Fruit fly (Drosophila melanogaster): ENCODE results near the gene Hmgcl.
A peak's percentile ranks its signal among the peaks of the same experiment; 100 is the strongest.

Gene Hmgcl

dm6 chr2L:6919850-6920660 lies 40.1 kb upstream of the Hmgcl start, which contains the start of gene x16:
Gene x16 (minus strand): TSS chr2L:6920210.
- TF ChIP-seq rgr (GFP tag; optimal IDR thresholded peaks at IDR 0.05) (peak; percentile 9), OdsH (GFP tag; optimal IDR thresholded peaks at IDR 0.05) (no peak), Myc (optimal IDR thresholded peaks at IDR 0.05) (peak; percentile 14), tai (GFP tag; optimal IDR thresholded peaks at IDR 0.05) (no peak)

DNA sequence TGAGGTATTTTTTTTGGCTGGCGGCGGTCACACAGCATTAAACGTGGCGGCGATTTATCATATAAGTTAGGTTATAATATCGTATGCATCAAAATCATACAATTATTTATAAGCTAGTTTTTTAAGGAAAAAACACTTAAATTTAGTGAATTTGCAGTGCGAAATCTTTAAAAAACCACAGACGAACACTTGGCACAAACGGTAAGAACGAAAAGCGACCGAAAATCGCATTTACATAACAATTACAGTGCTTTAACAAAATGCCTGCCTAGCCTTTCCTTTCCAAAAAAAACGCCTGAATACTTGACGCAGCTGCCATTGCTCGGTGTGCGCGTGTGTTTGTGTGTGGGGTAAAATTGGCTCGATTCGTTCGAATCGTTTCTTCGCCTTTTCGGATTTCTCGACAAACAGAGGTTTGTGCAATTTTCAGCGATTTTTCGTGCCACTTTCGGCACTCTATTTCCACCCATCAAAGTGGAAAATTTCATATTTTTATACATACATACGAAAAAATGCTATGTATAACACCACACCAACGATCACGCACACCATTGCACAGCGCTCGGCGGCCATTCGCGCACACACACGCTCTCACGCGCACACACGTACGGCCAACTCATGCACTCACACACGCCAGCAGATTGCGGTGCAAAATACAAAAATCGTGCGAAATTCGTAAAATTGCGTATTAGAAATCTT lies 39.4 kb upstream of the Hmgcl start, which contains the start of gene Hrb27C:
Hrb27C (plus strand) TSS at position 44 of the 699 bp plus-strand sequence.
- TF ChIP-seq lola (GFP tag; optimal IDR thresholded peaks at IDR 0.05) (peak; percentile 34), Jra (GFP tag; optimal IDR thresholded peaks at IDR 0.05) (no peak), Hr83 (GFP tag; optimal IDR thresholded peaks at IDR 0.05; ENCODE audit: poor library complexity, severe bottlenecking) (peak; percentile 45), N (GFP tag; optimal IDR thresholded peaks at IDR 0.05) (peak; percentile 79), rgr (GFP tag; optimal IDR thresholded peaks at IDR 0.05) (peak; percentile 1), woc (GFP tag; optimal IDR thresholded peaks at IDR 0.05) (peak; percentile 6)

DNA sequence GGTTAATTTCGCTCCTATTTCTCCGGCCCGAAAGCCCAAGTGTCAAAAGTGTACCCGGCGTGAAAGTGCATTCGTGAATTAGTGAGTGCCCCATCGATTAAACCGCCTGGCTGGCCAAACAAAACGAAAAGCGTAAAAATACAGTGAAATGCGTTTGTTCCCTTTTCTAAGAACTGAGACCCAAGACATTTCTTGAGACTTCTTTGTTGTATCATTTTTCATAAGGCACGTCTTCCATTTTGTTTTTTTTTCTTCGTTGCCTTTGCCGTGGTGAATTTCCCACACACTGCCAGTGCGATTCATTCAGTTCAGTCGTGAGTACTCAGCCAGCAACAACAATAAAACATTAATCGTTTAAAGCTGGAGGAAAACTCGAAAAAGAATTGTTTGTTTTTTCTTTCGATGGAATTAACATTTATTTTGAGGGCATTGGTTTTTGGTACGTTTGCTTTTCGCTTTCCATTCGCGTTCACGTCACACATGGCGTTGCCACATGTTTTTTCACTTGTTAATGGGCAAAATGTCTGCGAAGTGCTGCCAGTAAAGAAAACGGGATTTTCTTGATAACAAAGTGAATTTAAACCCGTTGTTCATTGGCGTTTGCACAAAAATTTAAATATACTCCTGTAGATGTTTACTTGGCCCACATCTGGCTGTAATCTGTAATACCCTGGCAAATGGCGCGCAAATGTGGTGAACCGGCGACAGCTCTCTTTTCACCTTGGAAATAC lies 38.7 kb upstream of the Hmgcl start:
- TF ChIP-seq sage (GFP tag; optimal IDR thresholded peaks at IDR 0.05) (no peak), fru (GFP tag; optimal IDR thresholded peaks at IDR 0.05) (peak; percentile 29), Hr78 (GFP tag; optimal IDR thresholded peaks at IDR 0.05) (no peak), Dif (GFP tag; optimal IDR thresholded peaks at IDR 0.05; ENCODE audit: partially characterized antibody) (no peak), Abd-B (GFP tag; optimal IDR thresholded peaks at IDR 0.05) (no peak), Mio (GFP tag; optimal IDR thresholded peaks at IDR 0.05) (no peak), woc (GFP tag; optimal IDR thresholded peaks at IDR 0.05) (no peak), CrebA (GFP tag; optimal IDR thresholded peaks at IDR 0.05; ENCODE audit: borderline replicate concordance) (no peak), Myc (optimal IDR thresholded peaks at IDR 0.05) (peak; percentile 1), N (GFP tag; optimal IDR thresholded peaks at IDR 0.05) (no peak), dmrt93B (GFP tag; optimal IDR thresholded peaks at IDR 0.05) (no peak), Rel (GFP tag; optimal IDR thresholded peaks at IDR 0.05) (no peak), Rel (tag; optimal IDR thresholded peaks at IDR 0.05) (peak; percentile 66), HLH106 (tag; optimal IDR thresholded peaks at IDR 0.05) (no peak), jim (GFP tag; optimal IDR thresholded peaks at IDR 0.05) (no peak), usp (GFP tag; optimal IDR thresholded peaks at IDR 0.05) (no peak), foxo (GFP tag; optimal IDR thresholded peaks at IDR 0.05) (no peak), Vsx2 (GFP tag; optimal IDR thresholded peaks at IDR 0.05; ENCODE audit: partially characterized antibody) (no peak), psq (GFP tag; optimal IDR thresholded peaks at IDR 0.05) (peak; percentile 88), h (GFP tag; optimal IDR thresholded peaks at IDR 0.05) (peak; percentile 30), dsf (GFP tag; optimal IDR thresholded peaks at IDR 0.05; ENCODE audit: borderline replicate concordance) (no peak), br (GFP tag; optimal IDR thresholded peaks at IDR 0.05) (no peak), sv (GFP tag; optimal IDR thresholded peaks at IDR 0.05) (no peak), OdsH (GFP tag; optimal IDR thresholded peaks at IDR 0.05) (no peak), Hnf4 (GFP tag; optimal IDR thresholded peaks at IDR 0.05) (no peak), Sp1 (GFP tag; optimal IDR thresholded peaks at IDR 0.05) (peak; percentile 3), rgr (GFP tag; optimal IDR thresholded peaks at IDR 0.05) (no peak), CG32264 (GFP tag; optimal IDR thresholded peaks at IDR 0.05) (no peak)

Data from whole organism, wandering third instar larva.